Worm (Caenorhabditis elegans) whole organism, L3 larva: Measurements from ENCODE around the gene B0563.18.
A peak's percentile ranks its signal among the peaks of the same experiment; 100 is the strongest.

Source experiments
- aly-2 ChIP-seq: fragments of 150-350 bp; optimal IDR thresholded peaks from 2 replicates; lab custom pipeline; 2014; ENCODE audit warnings: missing biosample characterization, missing genetic modification characterization
- ceh-28 ChIP-seq: fragments of 150-350 bp; optimal IDR thresholded peaks from 2 replicates; lab custom pipeline; 2014; ENCODE audit warnings: missing biosample characterization, missing genetic modification reagents, missing genetic modification characterization
- elt-2 ChIP-seq: sonication (generic microtip); optimal IDR thresholded peaks from 2 replicates; lab custom pipeline; 2016; ENCODE audit warnings: missing genetic modification reagents, mild to moderate bottlenecking, missing genetic modification characterization, missing compliant biosample characterization
- elt-3 ChIP-seq, 3 experiments: fragments of 150-350 bp in 1 of 3; sonication (generic microtip) in 2 of 3; optimal IDR thresholded peaks; 2 replicates in 2 of 3; 4 replicates in 1 of 3; lab custom pipeline; 2014 to 2017; ENCODE audit warnings: missing biosample characterization in 3 of 3, missing genetic modification characterization in 3 of 3
- jun-1 ChIP-seq: fragments of 150-350 bp; optimal IDR thresholded peaks from 2 replicates; lab custom pipeline; 2014; ENCODE audit warnings: missing biosample characterization, missing genetic modification reagents, missing genetic modification characterization
- lin-15B ChIP-seq: fragments of 150-350 bp; optimal IDR thresholded peaks from 2 replicates; lab custom pipeline; 2014; ENCODE audit warnings: missing biosample characterization, missing genetic modification characterization
- lsy-12 ChIP-seq: sonication (generic microtip); optimal IDR thresholded peaks from 2 replicates; lab custom pipeline; 2016; ENCODE audit warnings: mild to moderate bottlenecking, missing genetic modification characterization, missing compliant biosample characterization
- mdl-1 ChIP-seq: fragments of 150-350 bp; optimal IDR thresholded peaks from 2 replicates; lab custom pipeline; 2014; ENCODE audit warnings: missing biosample characterization, missing genetic modification characterization
- nhr-23 ChIP-seq: fragments of 150-350 bp; optimal IDR thresholded peaks from 2 replicates; lab custom pipeline; 2014; ENCODE audit warnings: missing biosample characterization, missing genetic modification reagents, missing genetic modification characterization
- nhr-237 ChIP-seq: fragments of 150-350 bp; optimal IDR thresholded peaks from 2 replicates; lab custom pipeline; 2014; ENCODE audit warnings: missing biosample characterization, missing genetic modification characterization
- nhr-25 ChIP-seq: sonication (generic microtip); optimal IDR thresholded peaks from 2 replicates; lab custom pipeline; 2017; ENCODE audit warnings: missing biosample characterization, missing genetic modification characterization
- nhr-43 ChIP-seq: sonication (generic microtip); optimal IDR thresholded peaks from 2 replicates; lab custom pipeline; 2016; ENCODE audit warnings: mild to moderate bottlenecking, missing genetic modification characterization, missing compliant biosample characterization; ENCODE audit not compliant: poor library complexity, severe bottlenecking
- pha-4 ChIP-seq: fragments of 150-350 bp; optimal IDR thresholded peaks from 2 replicates; lab custom pipeline; 2014; ENCODE audit warnings: missing biosample characterization, missing genetic modification reagents, missing genetic modification characterization
- pqm-1 ChIP-seq: fragments of 150-350 bp; optimal IDR thresholded peaks from 2 replicates; lab custom pipeline; 2017; ENCODE audit warnings: missing biosample characterization, missing genetic modification characterization, inconsistent platforms
- snpc-4 ChIP-seq: fragments of 150-350 bp; optimal IDR thresholded peaks from 2 replicates; lab custom pipeline; 2014; ENCODE audit warnings: missing biosample characterization, missing genetic modification characterization

B0563.18 gene

ce11 chrX:9213873-9214341 is 41.5 kb downstream of the B0563.18 start, which contains the start of gene C35B8.3:
C35B8.3 (plus strand) TSS chrX:9213923.
- TF ChIP-seq lsy-12 (peak; percentile 7), nhr-43 (tag; lab: Kevin White, UChicago) (peak; percentile 69), nhr-23 (peak; percentile 80), elt-2 (tag; lab: Kevin White, UChicago) (peak; percentile 86), aly-2 (tag; lab: Kevin White, UChicago) (no peak), snpc-4 (tag; lab: Kevin White, UChicago) (no peak), mdl-1 (tag; lab: Kevin White, UChicago) (peak; percentile 46), lin-15B (tag; lab: Kevin White, UChicago) (no peak), pha-4 (tag; lab: Kevin White, UChicago) (peak; percentile 31), ceh-28 (tag; lab: Kevin White, UChicago) (peak; percentile 18), elt-3 (tag; optimal IDR thresholded peaks at IDR 0.05; lab: Kevin White, UChicago) (no peak), nhr-25 (tag; lab: Kevin White, UChicago) (peak; percentile 52), pqm-1 (tag; lab: Kevin White, UChicago) (peak; percentile 54), nhr-237 (tag; lab: Kevin White, UChicago) (no peak), jun-1 (tag; lab: Kevin White, UChicago) (peak; percentile 76)
